Worm (Caenorhabditis elegans): Measurements from ENCODE around the gene F42F12.14.

Gene F42F12.14

ce11 chrX:12367498-12367897, 19.1 kb downstream of the F42F12.14 start:
- TF ChIP-seq pag-3 (tag; optimal IDR thresholded peaks at IDR 0.05; ENCODE audit: borderline replicate concordance, insufficient read depth) (no peak), unc-62 (GFP tag; optimal IDR thresholded peaks at IDR 0.05) (no peak), C34B4.2 (tag; optimal IDR thresholded peaks at IDR 0.05) (no peak), lin-13 (GFP tag; optimal IDR thresholded peaks at IDR 0.05) (peak; percentile 11), F16B12.6 (tag; optimal IDR thresholded peaks at IDR 0.05) (no peak), tlp-1 (tag; optimal IDR thresholded peaks at IDR 0.05) (no peak), nhr-71 (tag; optimal IDR thresholded peaks at IDR 0.05) (peak; percentile 47), mep-1 (tag; optimal IDR thresholded peaks at IDR 0.05) (peak; percentile 57), nhr-20 (tag; optimal IDR thresholded peaks at IDR 0.05) (peak; percentile 29), elt-2 (tag; optimal IDR thresholded peaks at IDR 0.05) (no peak), irx-1 (tag; optimal IDR thresholded peaks at IDR 0.05) (peak; percentile 22), zip-4 (GFP tag; optimal IDR thresholded peaks at IDR 0.05) (no peak), efl-1 (optimal IDR thresholded peaks at IDR 0.05) (peak in 1 of 2 experiments; percentile 11), efl-1 (GFP tag; optimal IDR thresholded peaks at IDR 0.05 in 1 of 2) (no peak), mab-9 (GFP tag; IDR thresholded peaks at IDR 0.05) (0 out of 2 replicates have a peak, but pooled peaks have one; percentile 20), hlh-4 (tag; optimal IDR thresholded peaks at IDR 0.05) (no peak), nhr-77 (tag; optimal IDR thresholded peaks at IDR 0.05) (peak; percentile 16), rnt-1 (tag; optimal IDR thresholded peaks at IDR 0.05) (peak; percentile 74), nhr-11 (tag; optimal IDR thresholded peaks at IDR 0.05) (no peak), mdl-1 (tag; optimal IDR thresholded peaks at IDR 0.05) (peak in 1 of 2 experiments; percentile 45), dsc-1 (tag; optimal IDR thresholded peaks at IDR 0.05) (peak; percentile 53), nhr-19 (GFP tag; conservative IDR thresholded peaks at IDR 0.05) (peak; percentile 56), tbx-2 (tag; optimal IDR thresholded peaks at IDR 0.05) (peak; percentile 26), ets-5 (GFP tag; IDR thresholded peaks at IDR 0.05) (no peak), nhr-90 (tag; optimal IDR thresholded peaks at IDR 0.05; ENCODE audit: poor library complexity) (peak; percentile 17), jun-1 (tag; optimal IDR thresholded peaks at IDR 0.05) (no peak), ceh-8 (GFP tag; optimal IDR thresholded peaks at IDR 0.05) (no peak), blmp-1 (tag; optimal IDR thresholded peaks at IDR 0.05) (no peak), snu-23 (GFP tag; optimal IDR thresholded peaks at IDR 0.05) (peak; percentile 73), nhr-47 (tag; optimal IDR thresholded peaks at IDR 0.05) (no peak), ceh-88 (GFP tag; IDR thresholded peaks at IDR 0.05) (peak; percentile 22; the same call in 1 of the 2 replicates), efl-3 (GFP tag; optimal IDR thresholded peaks at IDR 0.05) (no peak), swsn-7 (tag; optimal IDR thresholded peaks at IDR 0.05) (peak; percentile 24), C16A3.4 (tag; optimal IDR thresholded peaks at IDR 0.05) (peak; percentile 41), skn-1 (tag; optimal IDR thresholded peaks at IDR 0.05) (peak; percentile 33), unc-130 (tag; optimal IDR thresholded peaks at IDR 0.05) (peak; percentile 29), lin-14 (GFP tag; optimal IDR thresholded peaks at IDR 0.05) (peak; percentile 42), ceh-82 (tag; optimal IDR thresholded peaks at IDR 0.05) (peak; percentile 36 to 61 (median 61)), hlh-17 (GFP tag; optimal IDR thresholded peaks at IDR 0.05; ENCODE audit: borderline replicate concordance) (no peak), elt-3 (tag; optimal IDR thresholded peaks at IDR 0.05) (no peak), nhr-85 (tag) (peak; percentile 43), lin-35 (GFP tag; optimal IDR thresholded peaks at IDR 0.05) (peak in 1 of 2 experiments; percentile 55)

ce11 chrX:12371321-12371720, 22.9 kb downstream of the F42F12.14 start, which contains the start of gene rif-1.2:
TSS of gene rif-1.2 (minus strand) at chrX:12371421.
- TF ChIP-seq dpl-1 (GFP tag; optimal IDR thresholded peaks at IDR 0.05) (no peak), hlh-17 (GFP tag; optimal IDR thresholded peaks at IDR 0.05; ENCODE audit: borderline replicate concordance) (no peak), nhr-47 (tag; optimal IDR thresholded peaks at IDR 0.05) (no peak)

Measured in whole organism, L1 larva.